Fruit fly (Drosophila melanogaster) whole organism, embryonic: ENCODE measurements around the gene Herc4.

Source experiments
- CG11085 ChIP-seq: fragments of 200-800 bp; sonication (Bioruptor generic); IDR thresholded peaks from 2 replicates; pipeline ENCODE4 v1.3.6; 2022; ENCODE audit warnings: missing biosample characterization, missing genetic modification characterization
- CG11696 ChIP-seq: fragments of 200-800 bp; sonication (Bioruptor generic); IDR thresholded peaks from 2 replicates; pipeline ENCODE4 v1.3.6; 2022; ENCODE audit warnings: missing biosample characterization, missing genetic modification characterization
- CG12219 ChIP-seq: fragments of 200-800 bp; sonication (Bioruptor generic); optimal IDR thresholded peaks from 3 replicates; lab custom pipeline; 2018; ENCODE audit warnings: missing biosample characterization, mild to moderate bottlenecking, missing genetic modification characterization
- CG12391 ChIP-seq: fragments of 200-800 bp; sonication (Bioruptor generic); optimal IDR thresholded peaks from 3 replicates; lab custom pipeline; 2018; ENCODE audit warnings: missing biosample characterization, mild to moderate bottlenecking, missing genetic modification characterization, moderate library complexity
- CG13287 ChIP-seq: fragments of 200-800 bp; sonication (Bioruptor generic); IDR thresholded peaks from 2 replicates; pipeline ENCODE4 v1.3.6; 2022; ENCODE audit warnings: missing biosample characterization, missing genetic modification characterization; ENCODE audit not compliant: partially characterized antibody
- CG13775 ChIP-seq: fragments of 200-800 bp; sonication (Bioruptor generic); optimal IDR thresholded peaks from 3 replicates; lab custom pipeline; 2017; ENCODE audit warnings: missing biosample characterization, mild to moderate bottlenecking, missing genetic modification characterization
- CG14667 ChIP-seq: fragments of 200-800 bp; sonication (Bioruptor generic); IDR thresholded peaks from 2 replicates; pipeline ENCODE4 v1.3.6; 2022; ENCODE audit warnings: missing biosample characterization, missing genetic modification characterization
- CG15011 ChIP-seq: fragments of 200-800 bp; sonication (Bioruptor generic); optimal IDR thresholded peaks from 3 replicates; lab custom pipeline; 2018; ENCODE audit warnings: missing biosample characterization, mild to moderate bottlenecking, missing genetic modification characterization
- CG15601 ChIP-seq: fragments of 200-800 bp; sonication (Bioruptor generic); optimal IDR thresholded peaks from 3 replicates; lab custom pipeline; 2019; ENCODE audit warnings: missing biosample characterization, mild to moderate bottlenecking, missing genetic modification characterization, moderate library complexity
- CG30020 ChIP-seq: fragments of 200-800 bp; optimal IDR thresholded peaks from 2 replicates; lab custom pipeline; 2019; ENCODE audit warnings: missing biosample characterization, mild to moderate bottlenecking, missing genetic modification characterization, moderate library complexity
- CG30431 ChIP-seq: fragments of 200-800 bp; sonication (Bioruptor generic); optimal IDR thresholded peaks from 2 replicates; lab custom pipeline; 2017; ENCODE audit warnings: missing biosample characterization, missing genetic modification characterization
- CG34376 ChIP-seq: fragments of 200-800 bp; sonication (Bioruptor generic); optimal IDR thresholded peaks from 2 replicates; lab custom pipeline; 2018; ENCODE audit warnings: missing biosample characterization, mild to moderate bottlenecking, missing genetic modification characterization
- CG43689 ChIP-seq: fragments of 200-800 bp; sonication (Bioruptor generic); IDR thresholded peaks from 2 replicates; pipeline ENCODE4 v1.3.6; 2022; ENCODE audit warnings: missing biosample characterization, missing genetic modification characterization
- CG4820 ChIP-seq: fragments of 200-800 bp; sonication (Bioruptor generic); optimal IDR thresholded peaks from 3 replicates; lab custom pipeline; 2016; ENCODE audit warnings: missing biosample characterization, missing genetic modification characterization
- CG4854 ChIP-seq: fragments of 200-800 bp; sonication (Bioruptor generic); optimal IDR thresholded peaks from 2 replicates; lab custom pipeline; 2016; ENCODE audit warnings: missing biosample characterization, missing genetic modification characterization, inconsistent platforms
- CG5245 ChIP-seq: fragments of 200-800 bp; sonication (Bioruptor generic); optimal IDR thresholded peaks from 3 replicates; lab custom pipeline; 2016; ENCODE audit warnings: missing biosample characterization, missing genetic modification characterization
- CG6765 ChIP-seq: fragments of 200-800 bp; sonication (Bioruptor generic); optimal IDR thresholded peaks from 3 replicates; lab custom pipeline; 2017; ENCODE audit warnings: missing biosample characterization, mild to moderate bottlenecking, missing genetic modification characterization
- CG7372 ChIP-seq: fragments of 200-800 bp; sonication (Bioruptor generic); IDR thresholded peaks from 2 replicates; pipeline ENCODE4 v1.3.6; 2022; ENCODE audit warnings: missing biosample characterization, missing genetic modification characterization
- CG7786 ChIP-seq: fragments of 200-800 bp; sonication (Bioruptor generic); optimal IDR thresholded peaks from 2 replicates; lab custom pipeline; 2016; ENCODE audit warnings: missing biosample characterization, missing genetic modification characterization
- Dek ChIP-seq: fragments of 200-800 bp; sonication (Bioruptor generic); optimal IDR thresholded peaks from 3 replicates; lab custom pipeline; 2019; ENCODE audit warnings: missing biosample characterization, mild to moderate bottlenecking, missing genetic modification characterization, moderate library complexity
- ERR ChIP-seq: fragments of 200-800 bp; sonication (Bioruptor generic); optimal IDR thresholded peaks from 2 replicates; lab custom pipeline; 2016; ENCODE audit warnings: missing biosample characterization, missing genetic modification characterization
- Ets65A ChIP-seq: fragments of 200-800 bp; sonication (Bioruptor generic); peaks from one replicate; lab custom pipeline; 2016; ENCODE audit warnings: missing biosample characterization, missing genetic modification characterization
- HLH4C ChIP-seq: fragments of 200-800 bp; sonication (Bioruptor generic); IDR thresholded peaks from 3 replicates; pipeline ENCODE4 v1.3.6; 2022; ENCODE audit warnings: missing biosample characterization, missing genetic modification characterization; ENCODE audit not compliant: partially characterized antibody
- HmgD ChIP-seq: fragments of 200-800 bp; sonication (Bioruptor generic); optimal IDR thresholded peaks from 3 replicates; lab custom pipeline; 2016; ENCODE audit warnings: missing biosample characterization, missing genetic modification characterization
- Nf-YB ChIP-seq: fragments of 200-800 bp; sonication (Bioruptor generic); optimal IDR thresholded peaks from 3 replicates; lab custom pipeline; 2019; ENCODE audit warnings: missing biosample characterization, mild to moderate bottlenecking, missing genetic modification characterization, moderate library complexity
- Nf-YC ChIP-seq: fragments of 200-800 bp; optimal IDR thresholded peaks from 3 replicates; lab custom pipeline; 2019; ENCODE audit warnings: missing biosample characterization, mild to moderate bottlenecking, missing genetic modification characterization, moderate library complexity
- Poxn ChIP-seq: fragments of 200-800 bp; sonication (Bioruptor generic); IDR thresholded peaks from 2 replicates; pipeline ENCODE4 v1.3.6; 2022; ENCODE audit warnings: missing biosample characterization, missing genetic modification characterization
- aop ChIP-seq: fragments of 200-800 bp; sonication (Bioruptor generic); IDR thresholded peaks from 2 replicates; pipeline ENCODE4 v1.3.6; 2022; ENCODE audit warnings: missing biosample characterization, missing genetic modification characterization
- ato ChIP-seq: fragments of 200-800 bp; sonication (Bioruptor generic); IDR thresholded peaks from 2 replicates; pipeline ENCODE4 v1.3.6; 2022; ENCODE audit warnings: missing biosample characterization, missing genetic modification characterization; ENCODE audit not compliant: partially characterized antibody
- danr ChIP-seq: fragments of 200-800 bp; sonication (Bioruptor generic); IDR thresholded peaks from 2 replicates; pipeline ENCODE4 v1.3.6; 2022; ENCODE audit warnings: missing biosample characterization, missing genetic modification characterization
- dmrt99B ChIP-seq: fragments of 200-800 bp; sonication (Bioruptor generic); optimal IDR thresholded peaks from 2 replicates; lab custom pipeline; 2018; ENCODE audit warnings: missing biosample characterization, mild to moderate bottlenecking, missing genetic modification characterization, moderate library complexity
- eyg ChIP-seq: fragments of 200-800 bp; sonication (Bioruptor generic); optimal IDR thresholded peaks from 3 replicates; lab custom pipeline; 2016; ENCODE audit warnings: missing biosample characterization, missing genetic modification characterization
- fd96Cb ChIP-seq: fragments of 200-800 bp; sonication (Bioruptor generic); optimal IDR thresholded peaks from 2 replicates; lab custom pipeline; 2018; ENCODE audit warnings: missing biosample characterization, mild to moderate bottlenecking, missing genetic modification characterization, moderate library complexity
- gem ChIP-seq: fragments of 200-800 bp; sonication (Bioruptor generic); optimal IDR thresholded peaks from 2 replicates; lab custom pipeline; 2019; ENCODE audit warnings: missing biosample characterization, mild to moderate bottlenecking, missing genetic modification characterization, moderate library complexity
- ham ChIP-seq: fragments of 200-800 bp; sonication (Bioruptor generic); IDR thresholded peaks from 2 replicates; pipeline ENCODE4 v1.3.6; 2022; ENCODE audit warnings: missing biosample characterization, missing genetic modification characterization
- hb ChIP-seq: fragments of 200-800 bp; sonication (Bioruptor generic); IDR thresholded peaks from 3 replicates; pipeline ENCODE4 v1.3.6; 2022; ENCODE audit warnings: missing biosample characterization, missing genetic modification characterization; ENCODE audit not compliant: partially characterized antibody
- her ChIP-seq: fragments of 200-800 bp; sonication (Bioruptor generic); optimal IDR thresholded peaks from 2 replicates; lab custom pipeline; 2016; ENCODE audit warnings: missing biosample characterization, missing genetic modification characterization
- hkb ChIP-seq, 2 experiments: fragments of 200-800 bp in 1 of 2; fragments of >200 bp in 1 of 2; sonication (Bioruptor generic) in 1 of 2; IDR thresholded peaks in 1 of 2; optimal IDR thresholded peaks in 1 of 2; 2 replicates each; pipeline versions ENCODE4 v1.3.6 to Lab custom; 2017 to 2022; ENCODE audit warnings: missing biosample characterization in 1 of 2, missing genetic modification characterization in 1 of 2
- jumu ChIP-seq: fragments of 200-800 bp; sonication (Bioruptor generic); optimal IDR thresholded peaks from 3 replicates; lab custom pipeline; 2016; ENCODE audit warnings: missing biosample characterization, missing genetic modification characterization
- lola ChIP-seq, 3 experiments: fragments of >200 bp in 2 of 3; fragments of 200-800 bp in 1 of 3; sonication (Bioruptor generic) in 1 of 3; optimal IDR thresholded peaks; 2 replicates each; lab custom pipeline; 2017 to 2019; ENCODE audit warnings: missing biosample characterization in 3 of 3, missing genetic modification characterization in 3 of 3, mild to moderate bottlenecking in 1 of 3, moderate library complexity in 1 of 3
- odd ChIP-seq: fragments of 200-800 bp; sonication (Bioruptor generic); optimal IDR thresholded peaks from 2 replicates; lab custom pipeline; 2017; ENCODE audit warnings: missing biosample characterization, mild to moderate bottlenecking, missing genetic modification characterization
- org-1 ChIP-seq: fragments of 200-800 bp; sonication (Bioruptor generic); optimal IDR thresholded peaks from 2 replicates; lab custom pipeline; 2017; ENCODE audit warnings: missing biosample characterization, missing genetic modification characterization
- prd ChIP-seq, 3 experiments: fragments of >200 bp in 2 of 3; fragments of 200-800 bp in 1 of 3; sonication (Bioruptor generic) in 1 of 3; optimal IDR thresholded peaks in 2 of 3; IDR thresholded peaks in 1 of 3; 2 replicates in 2 of 3; 3 replicates in 1 of 3; pipeline versions ENCODE4 v1.3.6 to Lab custom; 2017 to 2022; ENCODE audit warnings: missing biosample characterization in 1 of 3, missing genetic modification characterization in 1 of 3
- pzg ChIP-seq: fragments of 200-800 bp; sonication (Bioruptor generic); optimal IDR thresholded peaks from 3 replicates; lab custom pipeline; 2018; ENCODE audit warnings: missing biosample characterization, mild to moderate bottlenecking, missing genetic modification characterization, moderate library complexity
- scrt ChIP-seq: fragments of 200-800 bp; sonication (Bioruptor generic); optimal IDR thresholded peaks from 2 replicates; lab custom pipeline; 2018; ENCODE audit warnings: missing biosample characterization, mild to moderate bottlenecking, missing genetic modification characterization, moderate library complexity
- sd ChIP-seq: fragments of 200-800 bp; sonication (Bioruptor generic); optimal IDR thresholded peaks from 3 replicates; lab custom pipeline; 2018; ENCODE audit warnings: missing biosample characterization, mild to moderate bottlenecking, missing genetic modification characterization, moderate library complexity
- seq ChIP-seq: fragments of 200-800 bp; sonication (Bioruptor generic); IDR thresholded peaks from 2 replicates; pipeline ENCODE4 v1.3.6; 2022; ENCODE audit warnings: missing biosample characterization, missing genetic modification characterization
- so ChIP-seq: fragments of 200-800 bp; sonication (Bioruptor generic); IDR thresholded peaks from 3 replicates; pipeline ENCODE4 v1.3.6; 2022; ENCODE audit warnings: missing biosample characterization, missing genetic modification characterization
- tgo ChIP-seq: fragments of 200-800 bp; sonication (Bioruptor generic); IDR thresholded peaks from 3 replicates; pipeline ENCODE4 v1.3.6; 2022; ENCODE audit warnings: missing biosample characterization, missing genetic modification characterization
- tna ChIP-seq: fragments of 200-800 bp; sonication (Bioruptor generic); IDR thresholded peaks from 2 replicates; pipeline ENCODE4 v1.3.6; 2022; ENCODE audit warnings: missing biosample characterization, missing genetic modification characterization; ENCODE audit not compliant: partially characterized antibody

Gene Herc4

DNA sequence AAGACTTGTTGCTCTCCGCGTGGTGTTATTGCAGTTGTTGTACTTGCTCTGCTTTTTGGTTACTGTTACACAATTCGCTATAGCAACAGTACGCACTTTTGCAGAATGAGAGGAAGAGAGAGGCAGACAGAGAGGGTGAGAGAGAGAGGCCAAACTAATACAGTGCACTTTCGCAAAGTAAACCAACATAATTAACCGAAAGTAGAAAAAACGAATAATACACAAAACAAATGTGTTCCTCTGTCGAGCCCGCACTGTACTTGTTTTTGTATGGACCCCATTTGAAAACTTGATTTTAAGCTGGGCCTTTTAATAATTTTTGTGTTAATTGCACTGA is 21.9 kb downstream of the Herc4 start (continued):
- TF ChIP-seq CG11696 (GFP tag; lab: Robert Waterston, UW) (peak; percentile 20; the same call in 1 of the 2 replicates), tna (GFP tag; lab: Robert Waterston, UW) (no peak), Nf-YC (tag; lab: Kevin White, UChicago) (no peak), scrt (peak; percentile 93), lola (GFP tag; optimal IDR thresholded peaks at IDR 0.05; lab: Kevin White, UChicago) (no peak), odd (GFP tag; lab: Kevin White, UChicago) (no peak), pzg (no peak), ham (no peak), hb (GFP tag; lab: Robert Waterston, UW) (no peak), CG4820 (GFP tag; lab: Kevin White, UChicago) (no peak), Dek (peak; percentile 37), ato (GFP tag; lab: Robert Waterston, UW) (no peak), ERR (GFP tag; lab: Kevin White, UChicago) (no peak), Nf-YB (GFP tag; lab: Kevin White, UChicago) (no peak), CG12391 (tag; lab: Kevin White, UChicago) (peak; percentile 21), CG14667 (GFP tag; lab: Robert Waterston, UW) (no peak), CG43689 (GFP tag; lab: Robert Waterston, UW) (no peak), Poxn (GFP tag; lab: Robert Waterston, UW) (no peak), CG15601 (tag; lab: Kevin White, UChicago) (no peak), CG30431 (GFP tag; lab: Kevin White, UChicago) (no peak), eyg (GFP tag; lab: Kevin White, UChicago) (no peak), prd (optimal IDR thresholded peaks at IDR 0.05; lab: Kevin White, UChicago) (no peak), prd (GFP tag; IDR thresholded peaks at IDR 0.05; lab: Robert Waterston, UW) (peak; percentile 69), CG4854 (GFP tag; lab: Kevin White, UChicago) (peak; percentile 19), CG6765 (no peak), dmrt99B (tag; lab: Kevin White, UChicago) (no peak), CG34376 (GFP tag; lab: Kevin White, UChicago) (no peak), CG30020 (no peak), her (peak; percentile 64), tgo (GFP tag; lab: Robert Waterston, UW) (peak; percentile 52; the same call in 2 of the 3 replicates), gem (tag; lab: Kevin White, UChicago) (peak; percentile 53), CG5245 (peak; percentile 35), CG13775 (no peak), CG7786 (GFP tag; lab: Kevin White, UChicago) (peak; percentile 49), Ets65A (peak; percentile 77), CG13287 (GFP tag; lab: Robert Waterston, UW) (no peak), hkb (optimal IDR thresholded peaks at IDR 0.05; lab: Kevin White, UChicago) (no peak), hkb (GFP tag; IDR thresholded peaks at IDR 0.05; lab: Robert Waterston, UW) (peak; percentile 73), so (GFP tag; lab: Robert Waterston, UW) (peak; percentile 37; the same call in 1 of the 3 replicates), CG7372 (GFP tag; lab: Robert Waterston, UW) (no peak), CG11085 (GFP tag; lab: Robert Waterston, UW) (peak; percentile 37; the same call in 1 of the 2 replicates), HmgD (GFP tag; lab: Kevin White, UChicago) (no peak), fd96Cb (tag; lab: Kevin White, UChicago) (no peak), org-1 (GFP tag; lab: Kevin White, UChicago) (no peak), seq (peak; percentile 67), HLH4C (GFP tag; lab: Robert Waterston, UW) (no peak), CG12219 (GFP tag; lab: Kevin White, UChicago) (no peak), aop (GFP tag; lab: Robert Waterston, UW) (no peak), danr (no peak), jumu (GFP tag; lab: Kevin White, UChicago) (peak; percentile 38), CG15011 (GFP tag; lab: Kevin White, UChicago) (no peak), sd (no peak)
